Fruit fly (Drosophila melanogaster) ovary, adult (tissue): ENCODE measurements around the gene Vm26Ab.

Experiments used
- CG17801 ChIP-seq: fragments of 200-800 bp; optimal IDR thresholded peaks from 2 replicates; lab custom pipeline; 2019; ENCODE audit warnings: missing biosample characterization, mild to moderate bottlenecking, missing genetic modification characterization, moderate library complexity; ENCODE audit not compliant: partially characterized antibody

Vm26Ab gene

DNA sequence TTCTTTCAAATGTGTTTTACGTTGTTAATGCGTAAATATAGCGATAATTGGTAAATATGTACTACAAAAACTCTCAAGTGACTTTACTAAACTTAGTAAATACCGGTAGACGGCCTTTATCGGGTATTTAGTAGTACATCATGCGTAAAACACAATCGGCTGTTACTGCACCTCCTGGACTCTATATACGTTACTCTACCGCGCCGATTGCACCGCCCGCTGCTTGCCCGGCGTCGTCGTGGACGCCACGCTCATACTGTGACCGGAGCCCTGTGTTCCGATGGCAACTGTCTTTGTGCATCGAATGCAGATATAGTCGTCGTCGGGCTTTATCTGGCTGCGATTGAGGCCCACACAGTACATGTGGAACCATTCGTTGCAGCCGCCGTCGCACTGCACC is 33.6 kb downstream of the Vm26Ab start:
- TF ChIP-seq CG17801 (GFP tag; lab: Kevin White, UChicago): no peak

DNA sequence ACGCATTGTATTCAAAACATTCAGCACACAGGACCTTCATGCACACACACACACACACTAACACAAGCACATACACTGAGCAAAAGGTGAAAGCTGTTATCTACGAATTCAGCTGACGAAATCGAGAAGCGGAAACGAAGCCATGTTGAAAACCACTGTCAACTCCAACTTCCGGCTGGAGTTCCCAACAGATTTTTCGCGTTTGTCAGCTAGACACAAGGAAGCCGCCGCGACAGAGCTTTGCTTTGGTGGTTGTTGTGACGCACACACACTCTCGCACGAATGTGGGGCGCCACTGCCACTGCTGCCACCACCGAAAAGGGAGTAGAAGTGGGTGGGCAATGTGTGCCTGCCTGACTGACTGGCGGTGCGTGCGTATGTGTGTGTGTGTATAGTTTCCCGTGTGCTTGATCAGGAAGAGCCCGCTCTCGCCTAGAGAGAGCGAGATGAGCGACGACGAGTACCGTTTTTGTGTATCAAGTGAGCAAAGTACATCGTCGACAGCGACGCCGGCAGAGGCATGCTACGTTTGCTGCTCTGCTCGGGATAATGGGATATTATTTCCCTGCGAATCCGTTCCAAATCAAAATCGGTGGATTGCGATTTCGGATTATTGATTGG is 40.9 kb downstream of the Vm26Ab start:
- no peak for TF ChIP-seq CG17801 (GFP tag; lab: Kevin White, UChicago)

dm6 chr2L:5998383-5998782 is 41.6 kb downstream of the Vm26Ab start:
- TF ChIP-seq CG17801 (GFP tag; lab: Kevin White, UChicago): no peak

dm6 chr2L:5999247-5999646 is 42.4 kb downstream of the Vm26Ab start, which contains the start of gene Kdm5:
TSS of gene Kdm5 (minus strand) at chr2L:5999501.
- peak; percentile 22 for TF ChIP-seq CG17801 (GFP tag; lab: Kevin White, UChicago)

DNA sequence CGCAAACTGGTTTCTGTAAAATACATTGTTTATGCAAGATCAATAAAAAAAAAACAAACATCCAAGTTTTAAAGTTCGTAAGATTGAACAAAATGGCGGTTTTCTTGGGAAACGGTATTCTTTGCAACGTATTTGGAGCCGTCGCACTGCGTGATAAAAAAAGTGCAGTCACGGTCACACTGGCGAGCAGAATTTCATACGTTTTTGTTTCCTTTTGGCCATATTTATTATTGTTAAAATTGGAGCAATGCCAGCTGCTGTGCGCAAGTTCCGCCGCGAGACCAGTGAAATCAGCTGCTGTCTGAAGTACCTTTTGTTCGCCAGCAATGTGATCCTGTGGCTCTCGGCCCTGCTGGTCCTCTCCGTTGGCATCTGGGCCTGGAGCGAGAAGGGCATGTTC is 43.3 kb downstream of the Vm26Ab start, which contains the start of gene Tsp26A:
Tsp26A (plus strand) TSS at position 164 of the 400 bp plus-strand sequence.
- TF ChIP-seq CG17801 (GFP tag; lab: Kevin White, UChicago): no peak

- TF ChIP-seq CG17801 (GFP tag; lab: Kevin White, UChicago): no peak
Observed at dm6 chr2L:6006508-6007232, 49.9 kb downstream of the Vm26Ab start, which contains the start of gene Gal. TSS of gene Gal (minus strand) at chr2L:6006827.
